Worm (Caenorhabditis elegans) whole organism, young adult: Measurements from ENCODE around the gene C48B4.7.
A peak's percentile ranks its signal among the peaks of the same experiment; 100 is the strongest.

Source experiments
- B0035.1 ChIP-seq: sonication (generic microtip); optimal IDR thresholded peaks from 2 replicates; lab custom pipeline; 2016; ENCODE audit warnings: missing genetic modification characterization, mild to moderate bottlenecking, missing compliant biosample characterization, missing genotype, missing genetic modification reagents
- C06A6.2 ChIP-seq: fragments of 200-800 bp; sonication (Bioruptor generic); conservative IDR thresholded peaks from 2 replicates; pipeline ENCODE4 v1.3.6; 2022; ENCODE audit warnings: missing genetic modification characterization, missing compliant biosample characterization
- F33H1.4 ChIP-seq: fragments of 200-800 bp; sonication (Bioruptor generic); IDR thresholded peaks from 2 replicates; pipeline ENCODE4 v1.3.6; 2022; ENCODE audit warnings: missing genetic modification reagents, missing genetic modification characterization, missing compliant biosample characterization
- F55B11.4 ChIP-seq: sonication (generic microtip); optimal IDR thresholded peaks from 2 replicates; lab custom pipeline; 2016; ENCODE audit warnings: missing compliant biosample characterization, missing genetic modification characterization, borderline replicate concordance; ENCODE audit not compliant: insufficient read depth
- T07F8.4 ChIP-seq: sonication (generic microtip); optimal IDR thresholded peaks from 2 replicates; lab custom pipeline; 2016; ENCODE audit warnings: mild to moderate bottlenecking, missing genetic modification characterization, moderate library complexity, missing compliant biosample characterization
- T26A5.8 ChIP-seq: sonication (generic microtip); optimal IDR thresholded peaks from 2 replicates; lab custom pipeline; 2016; ENCODE audit warnings: missing genetic modification characterization, missing compliant biosample characterization
- Y53F4B.3 ChIP-seq: fragments of 200-800 bp; sonication (Bioruptor generic); IDR thresholded peaks from 2 replicates; pipeline ENCODE4 v1.3.6; 2022; ENCODE audit warnings: missing genetic modification reagents, missing genetic modification characterization, missing compliant biosample characterization
- Y53G8AR.9 ChIP-seq: fragments of 200-800 bp; sonication (Bioruptor generic); conservative IDR thresholded peaks from 2 replicates; pipeline ENCODE4 v1.3.6; 2022; ENCODE audit warnings: missing genetic modification reagents, missing genetic modification characterization, missing compliant biosample characterization
- Y79H2A.3 ChIP-seq: fragments of 200-800 bp; sonication (Bioruptor generic); conservative IDR thresholded peaks from 2 replicates; pipeline ENCODE4 v1.3.6; 2022; ENCODE audit warnings: missing genetic modification reagents, missing genetic modification characterization, missing compliant biosample characterization
- Y95B8A.8 ChIP-seq: fragments of 200-800 bp; sonication (Bioruptor generic); IDR thresholded peaks from 2 replicates; pipeline ENCODE4 v1.3.6; 2022; ENCODE audit warnings: missing genetic modification reagents, missing genetic modification characterization, missing compliant biosample characterization
- aptf-2 ChIP-seq: fragments of 200-800 bp; sonication (Bioruptor generic); conservative IDR thresholded peaks from 2 replicates; pipeline ENCODE4 v1.3.6; 2022; ENCODE audit warnings: missing genetic modification reagents, missing genetic modification characterization, missing compliant biosample characterization
- attf-3 ChIP-seq: fragments of 200-800 bp; sonication (Bioruptor generic); conservative IDR thresholded peaks from 2 replicates; pipeline ENCODE4 v1.3.6; 2022; ENCODE audit warnings: missing genetic modification reagents, missing genetic modification characterization, missing compliant biosample characterization
- ccch-3 ChIP-seq: fragments of 200-800 bp; sonication (Bioruptor generic); optimal IDR thresholded peaks from 2 replicates; lab custom pipeline; 2018; ENCODE audit warnings: mild to moderate bottlenecking, missing genetic modification characterization, missing compliant biosample characterization
- cebp-1 ChIP-seq, 2 experiments: fragments of 200-800 bp in 1 of 2; sonication (Bioruptor generic) in 1 of 2; sonication (generic microtip) in 1 of 2; IDR thresholded peaks in 1 of 2; optimal IDR thresholded peaks in 1 of 2; 2 replicates each; pipeline versions ENCODE4 v1.3.6 to Lab custom; 2017 to 2022; ENCODE audit warnings: missing compliant biosample characterization in 2 of 2, missing genetic modification characterization in 2 of 2, mild to moderate bottlenecking in 1 of 2, missing genetic modification reagents in 1 of 2, moderate library complexity in 1 of 2
- ceh-100 ChIP-seq: fragments of 200-800 bp; sonication (Bioruptor generic); IDR thresholded peaks from 2 replicates; pipeline ENCODE4 v1.3.6; 2022; ENCODE audit warnings: missing genetic modification reagents, missing genetic modification characterization, missing compliant biosample characterization
- ceh-91 ChIP-seq: fragments of 200-800 bp; sonication (Bioruptor generic); IDR thresholded peaks from 2 replicates; pipeline ENCODE4 v1.3.6; 2022; ENCODE audit warnings: missing genetic modification reagents, missing genetic modification characterization, missing compliant biosample characterization
- dox-1 ChIP-seq: fragments of 200-800 bp; sonication (Bioruptor generic); IDR thresholded peaks from 2 replicates; pipeline ENCODE4 v1.3.6; 2022; ENCODE audit warnings: missing genetic modification reagents, missing genetic modification characterization, missing compliant biosample characterization
- egl-18 ChIP-seq: fragments of 200-800 bp; sonication (Bioruptor generic); IDR thresholded peaks from 2 replicates; pipeline ENCODE4 v1.3.6; 2022; ENCODE audit warnings: missing genetic modification reagents, missing genetic modification characterization, missing compliant biosample characterization
- hlh-12 ChIP-seq: sonication (generic microtip); optimal IDR thresholded peaks from 2 replicates; lab custom pipeline; 2016; ENCODE audit warnings: missing genetic modification characterization, missing compliant biosample characterization
- hmg-20 ChIP-seq: fragments of 200-800 bp; sonication (Bioruptor generic); IDR thresholded peaks from 2 replicates; pipeline ENCODE4 v1.3.6; 2022; ENCODE audit warnings: missing genetic modification reagents, missing genetic modification characterization, missing compliant biosample characterization
- hrde-1 ChIP-seq: sonication (generic microtip); optimal IDR thresholded peaks from 2 replicates; lab custom pipeline; 2016; ENCODE audit warnings: missing genetic modification characterization, mild to moderate bottlenecking, missing compliant biosample characterization, moderate library complexity, missing genotype, missing genetic modification reagents, borderline replicate concordance
- let-607 ChIP-seq, 2 experiments: fragments of 200-800 bp in 1 of 2; sonication (Bioruptor generic) in 1 of 2; sonication (generic microtip) in 1 of 2; optimal IDR thresholded peaks; 2 replicates each; lab custom pipeline; 2016 to 2018; ENCODE audit warnings: mild to moderate bottlenecking in 2 of 2, missing compliant biosample characterization in 2 of 2, missing genetic modification characterization in 2 of 2, moderate library complexity in 2 of 2, missing genotype in 1 of 2
- lin-26 ChIP-seq: fragments of 200-800 bp; sonication (Bioruptor generic); IDR thresholded peaks from 2 replicates; pipeline ENCODE4 v1.3.6; 2022; ENCODE audit warnings: missing genetic modification reagents, missing genetic modification characterization, missing compliant biosample characterization
- lsy-27 ChIP-seq: sonication (generic microtip); optimal IDR thresholded peaks from 2 replicates; lab custom pipeline; 2017; ENCODE audit warnings: missing genetic modification characterization, mild to moderate bottlenecking, missing compliant biosample characterization, antibody characterized with exemption, missing genotype, borderline replicate concordance; ENCODE audit not compliant: insufficient read depth
- mcd-1 ChIP-seq: fragments of 200-800 bp; sonication (Bioruptor generic); IDR thresholded peaks from 2 replicates; pipeline ENCODE4 v1.3.6; 2022; ENCODE audit warnings: missing genetic modification reagents, missing genetic modification characterization, missing compliant biosample characterization
- mes-4 ChIP-seq: sonication (generic microtip); optimal IDR thresholded peaks from 2 replicates; lab custom pipeline; 2016; ENCODE audit warnings: missing genotype, missing genetic modification characterization, missing compliant biosample characterization
- pbrm-1 ChIP-seq: fragments of 200-800 bp; sonication (Bioruptor generic); IDR thresholded peaks from 2 replicates; pipeline ENCODE4 v1.3.6; 2022; ENCODE audit warnings: missing genetic modification reagents, missing genetic modification characterization, missing compliant biosample characterization
- pha-4 ChIP-seq: fragments of 150-350 bp; sonication (generic microtip); optimal IDR thresholded peaks from 2 replicates; lab custom pipeline; 2014; ENCODE audit warnings: missing biosample characterization, missing genetic modification reagents, missing genetic modification characterization
- rcor-1 ChIP-seq: fragments of 200-800 bp; sonication (Bioruptor generic); IDR thresholded peaks from 2 replicates; pipeline ENCODE4 v1.3.6; 2022; ENCODE audit warnings: missing genetic modification reagents, missing genetic modification characterization, missing compliant biosample characterization
- repo-1 ChIP-seq: sonication (generic microtip); optimal IDR thresholded peaks from 2 replicates; lab custom pipeline; 2017; ENCODE audit warnings: mild to moderate bottlenecking, missing genetic modification characterization, missing compliant biosample characterization
- rpc-1 ChIP-seq, 2 experiments: fragments of 150-350 bp in 1 of 2; sonication (generic microtip) in 1 of 2; optimal IDR thresholded peaks; 2 replicates each; lab custom pipeline; 2014 to 2018; ENCODE audit warnings: missing biosample characterization in 1 of 2, missing genetic modification characterization in 1 of 2, missing genetic modification reagents in 1 of 2, missing genotype in 1 of 2
- snpc-1.1 ChIP-seq: sonication (generic microtip); optimal IDR thresholded peaks from 2 replicates; lab custom pipeline; 2017; ENCODE audit warnings: missing genetic modification characterization, mild to moderate bottlenecking, missing compliant biosample characterization, antibody characterized with exemption, moderate library complexity, missing genotype, missing genetic modification reagents; ENCODE audit not compliant: insufficient read depth
- snpc-1.3 ChIP-seq: sonication (generic microtip); optimal IDR thresholded peaks from 2 replicates; lab custom pipeline; 2017; ENCODE audit warnings: missing genetic modification characterization, mild to moderate bottlenecking, missing compliant biosample characterization, antibody characterized with exemption, moderate library complexity, missing genotype, missing genetic modification reagents; ENCODE audit not compliant: insufficient read depth
- somi-1 ChIP-seq: fragments of 200-800 bp; sonication (Bioruptor generic); optimal IDR thresholded peaks from 2 replicates; lab custom pipeline; 2018; ENCODE audit warnings: mild to moderate bottlenecking, missing genetic modification characterization, missing compliant biosample characterization
- tbp1 ChIP-seq: fragments of 200-800 bp; sonication (Bioruptor generic); optimal IDR thresholded peaks from 2 replicates; lab custom pipeline; 2018; ENCODE audit warnings: mild to moderate bottlenecking, missing genetic modification characterization, missing compliant biosample characterization
- unc-130 ChIP-seq: sonication (generic microtip); optimal IDR thresholded peaks from 2 replicates; lab custom pipeline; 2016; ENCODE audit warnings: missing genetic modification reagents, missing genetic modification characterization, missing compliant biosample characterization
- zim-3 ChIP-seq: sonication (generic microtip); optimal IDR thresholded peaks from 2 replicates; lab custom pipeline; 2017; ENCODE audit warnings: mild to moderate bottlenecking, missing genetic modification characterization, moderate library complexity, missing compliant biosample characterization
- ztf-18 ChIP-seq: sonication (generic microtip); optimal IDR thresholded peaks from 2 replicates; lab custom pipeline; 2016; ENCODE audit warnings: missing genotype, mild to moderate bottlenecking, missing genetic modification characterization, missing compliant biosample characterization
- ztf-22 ChIP-seq: fragments of 200-800 bp; sonication (Bioruptor generic); optimal IDR thresholded peaks from 2 replicates; lab custom pipeline; 2018; ENCODE audit warnings: mild to moderate bottlenecking, missing genetic modification characterization, moderate library complexity, missing compliant biosample characterization
- ztf-26 ChIP-seq: sonication (generic microtip); optimal IDR thresholded peaks from 2 replicates; lab custom pipeline; 2017; ENCODE audit warnings: missing genetic modification characterization, missing compliant biosample characterization
- ztf-28 ChIP-seq: fragments of 200-800 bp; sonication (Bioruptor generic); IDR thresholded peaks from 2 replicates; pipeline ENCODE4 v1.3.6; 2022; ENCODE audit warnings: missing genetic modification reagents, missing genetic modification characterization, missing compliant biosample characterization

Gene C48B4.7

ce11 chrIII:9558463-9558862 lies 768 bp downstream of the C48B4.7 start, which contains the start of gene C48B4.6:
Gene C48B4.6, minus strand, starts transcription at chrIII:9558563.
- TF ChIP-seq B0035.1 = no peak
- TF ChIP-seq aptf-2 (GFP tag; lab: Robert Waterston, UW) = no peak
- no peak for TF ChIP-seq rpc-1 (optimal IDR thresholded peaks at IDR 0.05; lab: Kevin White, UChicago)
- no peak for TF ChIP-seq rpc-1 (tag; optimal IDR thresholded peaks at IDR 0.05; lab: Kevin White, UChicago)

DNA sequence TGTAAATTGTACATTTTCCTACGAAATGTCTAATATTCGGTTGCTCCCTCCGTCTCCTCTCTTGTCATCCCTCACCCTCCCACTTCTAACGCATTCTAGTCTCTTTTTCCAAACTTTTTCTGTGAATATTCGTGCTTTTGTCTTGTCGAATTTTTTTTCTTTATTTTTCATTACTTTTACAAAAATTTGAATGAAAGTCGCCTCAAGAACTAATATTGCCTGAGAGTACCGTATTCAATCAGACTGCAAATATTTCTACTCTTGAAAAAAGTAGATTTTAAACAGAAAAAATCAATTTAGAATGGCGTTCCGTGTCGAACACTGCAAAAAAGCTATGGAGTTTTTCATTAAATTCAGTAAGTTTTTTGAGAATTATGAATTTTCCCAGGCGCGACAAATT lies 2.9 kb downstream of the C48B4.7 start, which contains the start of gene ZK1098.11:
Gene ZK1098.11, plus strand, starts transcription at position 301 of the 400 bp plus-strand sequence.
- TF ChIP-seq mcd-1 (no peak), ztf-26 (tag; lab: Kevin White, UChicago) (no peak), hmg-20 (no peak), hlh-12 (tag; lab: Kevin White, UChicago) (no peak), pbrm-1 (GFP tag; lab: Robert Waterston, UW) (no peak), pha-4 (tag; lab: Kevin White, UChicago) (no peak), Y53F4B.3 (GFP tag; lab: Robert Waterston, UW) (no peak), tbp1 (GFP tag; lab: Kevin White, UChicago) (no peak), Y79H2A.3 (no peak), dox-1 (GFP tag; lab: Robert Waterston, UW) (no peak), snpc-1.3 (tag; lab: Kevin White, UChicago) (no peak), T07F8.4 (no peak), Y95B8A.8 (GFP tag; lab: Robert Waterston, UW) (no peak)

DNA sequence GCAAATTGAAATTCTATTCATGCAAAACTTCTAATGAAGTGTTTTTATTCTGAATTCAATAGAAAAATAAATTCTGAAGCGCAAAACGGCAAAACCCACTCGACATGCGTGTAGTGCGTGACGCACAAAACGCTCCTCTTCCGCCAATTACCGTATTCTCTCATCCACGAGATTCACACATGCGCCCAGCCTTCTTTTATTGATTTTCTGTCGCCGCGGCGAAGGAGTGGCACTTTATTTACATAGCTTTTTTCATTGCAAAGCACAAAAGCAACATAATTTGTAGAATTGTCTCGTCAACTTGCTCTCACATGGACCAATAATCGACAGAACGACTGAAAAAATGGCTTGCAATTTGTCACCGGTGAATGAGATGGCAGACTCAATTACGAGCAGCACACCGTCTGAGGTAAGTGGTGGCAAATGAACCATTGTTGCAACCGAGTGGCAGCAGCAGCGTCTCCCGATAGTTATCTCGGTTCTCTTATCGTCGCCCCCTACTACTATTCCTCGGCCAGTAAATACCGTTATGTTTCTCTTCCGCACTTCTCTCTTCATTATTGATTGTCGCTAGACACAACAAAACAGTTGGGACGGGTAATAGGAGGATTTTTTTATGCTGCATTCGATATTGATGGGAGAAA lies 13.1 kb downstream of the C48B4.7 start, which contains the start of gene unc-16:
Gene unc-16, plus strand, starts transcription at position 243 of the 644 bp plus-strand sequence.
- TF ChIP-seq ztf-22 = no peak
- TF ChIP-seq somi-1 (GFP tag; lab: Kevin White, UChicago) = no peak
- TF ChIP-seq lin-26 = peak; percentile 26; the same call in 1 of the 2 replicates
- TF ChIP-seq egl-18 (GFP tag; lab: Robert Waterston, UW) = no peak
- TF ChIP-seq ztf-28 (GFP tag; lab: Robert Waterston, UW) = no peak
- TF ChIP-seq Y53G8AR.9 = 0 out of 2 replicates have a peak, but pooled peaks have one; percentile 17
- no peak for TF ChIP-seq T26A5.8 (tag; lab: Kevin White, UChicago)
- TF ChIP-seq ccch-3 (GFP tag; lab: Kevin White, UChicago) = no peak
- 0 out of 2 replicates have a peak, but pooled peaks have one; percentile 31 for TF ChIP-seq C06A6.2
- no peak for TF ChIP-seq ceh-91 (GFP tag; lab: Robert Waterston, UW)
- TF ChIP-seq B0035.1 = no peak
- TF ChIP-seq hlh-12 (tag; lab: Kevin White, UChicago) = no peak
- TF ChIP-seq pbrm-1 (GFP tag; lab: Robert Waterston, UW) = peak; percentile 72
- TF ChIP-seq rcor-1 = peak; percentile 35; the same call in 1 of the 2 replicates
- peak; percentile 46 for TF ChIP-seq repo-1
- peak; percentile 50; the same call in 1 of the 2 replicates for TF ChIP-seq F33H1.4 (GFP tag; lab: Robert Waterston, UW)
- no peak for TF ChIP-seq hrde-1 (tag; lab: Kevin White, UChicago)
- peak; percentile 59 for TF ChIP-seq attf-3 (GFP tag; lab: Robert Waterston, UW)
- no peak for TF ChIP-seq snpc-1.1 (tag; lab: Kevin White, UChicago)
- TF ChIP-seq unc-130 (GFP tag; lab: Kevin White, UChicago) = no peak
- no peak for TF ChIP-seq mes-4 (tag; lab: Kevin White, UChicago)
- no peak for TF ChIP-seq aptf-2 (GFP tag; lab: Robert Waterston, UW)
- no peak for TF ChIP-seq zim-3 (tag; lab: Kevin White, UChicago)
- no peak for TF ChIP-seq F55B11.4 (tag; lab: Kevin White, UChicago)
- peak; percentile 54 for TF ChIP-seq ztf-18 (tag; lab: Kevin White, UChicago)
- TF ChIP-seq cebp-1 (GFP tag; IDR thresholded peaks at IDR 0.05; lab: Robert Waterston, UW) = 0 out of 2 replicates have a peak, but pooled peaks have one; percentile 12
- TF ChIP-seq cebp-1 (tag; optimal IDR thresholded peaks at IDR 0.05; lab: Kevin White, UChicago) = peak; percentile 82
- peak; percentile 51 to 58 for TF ChIP-seq let-607 (tag; optimal IDR thresholded peaks at IDR 0.05; lab: Kevin White, UChicago)
- no peak for TF ChIP-seq lsy-27 (tag; lab: Kevin White, UChicago)
- TF ChIP-seq ceh-100 (GFP tag; lab: Robert Waterston, UW) = peak; percentile 51
